Fruit fly (Drosophila melanogaster) whole organism, pupa: ENCODE measurements around the gene Arl1.
A peak's percentile ranks its signal among the peaks of the same experiment; 100 is the strongest.

Experiments
- CG10348 ChIP-seq: fragments of 200-800 bp; sonication (Bioruptor generic); IDR thresholded peaks from 2 replicates; pipeline ENCODE4 v1.3.6; 2022; ENCODE audit warnings: missing biosample characterization, missing genetic modification characterization
- CG17806 ChIP-seq: fragments of 200-800 bp; sonication (Bioruptor generic); optimal IDR thresholded peaks from 2 replicates; lab custom pipeline; 2018; ENCODE audit warnings: missing biosample characterization, mild to moderate bottlenecking, missing genetic modification characterization, moderate library complexity
- CG32121 ChIP-seq: fragments of 200-800 bp; sonication (Bioruptor generic); IDR thresholded peaks from 2 replicates; pipeline ENCODE4 v1.3.6; 2022; ENCODE audit warnings: missing biosample characterization, missing genetic modification characterization
- CG8301 ChIP-seq: fragments of 200-800 bp; sonication (Bioruptor generic); optimal IDR thresholded peaks from 2 replicates; lab custom pipeline; 2018; ENCODE audit warnings: missing biosample characterization, mild to moderate bottlenecking, missing genetic modification characterization
- CG9948 ChIP-seq: fragments of 200-800 bp; sonication (Bioruptor generic); optimal IDR thresholded peaks from 2 replicates; lab custom pipeline; 2018; ENCODE audit warnings: missing biosample characterization, mild to moderate bottlenecking, missing genetic modification characterization, moderate library complexity
- Ets98B ChIP-seq: fragments of 200-800 bp; sonication (Bioruptor generic); IDR thresholded peaks from 2 replicates; pipeline ENCODE4 v1.3.6; 2022; ENCODE audit warnings: missing biosample characterization, missing genetic modification characterization
- gl ChIP-seq: fragments of 200-800 bp; sonication (Bioruptor generic); optimal IDR thresholded peaks from 2 replicates; lab custom pipeline; 2018; ENCODE audit warnings: missing biosample characterization, mild to moderate bottlenecking, missing genetic modification characterization

DNA sequence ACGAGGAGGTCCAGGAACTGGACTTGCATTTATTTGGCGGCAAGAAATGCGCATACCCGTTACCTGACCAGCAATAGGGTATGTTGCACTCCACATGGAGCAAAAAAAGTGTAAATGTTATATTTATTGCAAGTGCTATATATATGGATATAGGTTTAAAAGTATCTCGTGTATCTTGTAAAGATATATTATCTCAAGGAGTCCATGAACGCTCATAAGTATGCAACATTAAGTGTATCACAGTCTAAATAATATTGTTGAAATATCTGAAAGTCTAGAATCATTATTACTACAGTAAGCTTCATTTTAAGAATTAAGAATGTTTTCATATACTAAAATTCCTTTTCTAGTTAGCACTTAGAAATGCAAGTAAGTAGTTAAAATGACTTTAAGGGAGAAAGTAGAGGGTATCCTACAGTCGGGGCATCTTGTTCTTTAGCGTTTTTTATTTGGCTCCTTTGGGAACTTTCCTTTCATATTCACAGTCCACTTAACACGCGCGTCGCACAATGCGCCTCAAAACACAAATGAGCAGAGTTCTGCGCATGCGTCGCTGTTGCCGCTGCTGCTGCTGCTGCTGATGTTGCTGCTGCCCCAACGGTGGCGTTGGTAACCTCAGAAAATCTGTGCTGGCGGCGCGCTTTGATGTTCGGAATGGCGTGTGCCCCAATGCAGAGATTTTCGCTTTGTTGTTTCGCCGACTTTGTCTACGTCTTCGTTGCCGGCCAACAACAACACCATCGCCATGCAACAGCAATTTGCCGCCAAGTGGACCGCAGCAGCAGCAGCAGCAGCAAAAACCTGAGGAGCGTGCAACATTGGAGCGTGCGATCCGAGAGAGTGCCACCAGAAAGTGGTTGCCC is 36.4 kb downstream of the Arl1 start:
- TF ChIP-seq CG32121 (GFP tag; lab: Robert Waterston, UW) (no peak), CG10348 (GFP tag; lab: Robert Waterston, UW) (no peak), CG9948 (tag; lab: Kevin White, UChicago) (peak; percentile 45), gl (tag; lab: Kevin White, UChicago) (no peak), Ets98B (no peak), CG8301 (peak; percentile 59), CG17806 (tag; lab: Kevin White, UChicago) (peak; percentile 6)
